Worm (Caenorhabditis elegans): Measurements from ENCODE around the gene F48B9.3.

DNA sequence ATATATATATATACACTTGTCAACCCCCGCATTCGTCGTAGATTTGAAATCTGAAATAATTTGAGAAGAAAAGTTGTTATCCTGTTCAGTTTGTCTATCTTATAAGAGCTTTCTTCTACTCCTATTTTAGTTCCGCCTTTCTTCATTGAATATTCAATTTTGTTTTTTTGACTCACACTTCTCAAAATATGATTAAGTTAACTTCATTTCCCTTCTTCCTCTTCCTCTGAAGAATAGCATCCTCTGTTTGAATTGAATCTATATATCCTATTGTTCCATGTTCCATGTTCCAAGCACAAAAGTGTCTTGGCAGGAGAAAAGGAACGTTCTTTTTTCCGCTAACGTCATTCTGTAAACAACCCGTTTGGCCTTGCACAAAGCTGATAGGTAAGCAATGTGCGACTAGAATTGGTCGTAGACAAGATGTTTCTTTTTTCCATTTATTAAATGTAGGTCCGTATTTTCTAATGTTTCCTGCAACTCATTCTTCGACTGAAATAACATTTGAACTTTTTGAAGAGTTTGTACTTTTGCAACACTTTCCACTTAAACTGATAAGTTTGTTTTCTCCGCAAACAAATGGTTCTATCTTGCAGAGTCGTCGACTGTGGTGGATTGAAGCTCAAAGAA, 27.2 kb downstream of the F48B9.3 start, which contains the start of gene gap-1:
- TF ChIP-seq tab-1 (GFP tag; IDR thresholded peaks at IDR 0.05) (no peak), ztf-29 (GFP tag; IDR thresholded peaks at IDR 0.05) (no peak), ztf-23 (GFP tag; IDR thresholded peaks at IDR 0.05) (no peak), flt-1 (GFP tag; IDR thresholded peaks at IDR 0.05) (no peak), klf-2 (GFP tag; conservative IDR thresholded peaks at IDR 0.05) (no peak), ref-1 (GFP tag; conservative IDR thresholded peaks at IDR 0.05) (no peak), med-1 (GFP tag; optimal IDR thresholded peaks at IDR 0.05; ENCODE audit: insufficient read depth) (no peak), cog-1 (tag; optimal IDR thresholded peaks at IDR 0.05) (no peak)

Measured in whole organism, midembryonic.